Worm (Caenorhabditis elegans): Measurements from ENCODE around the gene snf-10.

snf-10 gene

ce11 chrV:10471007-10471406 is 30.4 kb upstream of the snf-10 start:
- TF ChIP-seq C34F6.9 (tag; optimal IDR thresholded peaks at IDR 0.05) (no peak), nhr-129 (tag; optimal IDR thresholded peaks at IDR 0.05) (peak; percentile 27)

- TF ChIP-seq crh-2 (tag; optimal IDR thresholded peaks at IDR 0.05) (no peak), egl-27 (tag; optimal IDR thresholded peaks at IDR 0.05) (no peak), ama-1 (optimal IDR thresholded peaks at IDR 0.05) (no peak), F13H6.1 (tag; optimal IDR thresholded peaks at IDR 0.05) (no peak), blmp-1 (tag; optimal IDR thresholded peaks at IDR 0.05; ENCODE audit: insufficient read depth) (no peak), sem-4 (tag; optimal IDR thresholded peaks at IDR 0.05) (no peak), nhr-11 (tag; optimal IDR thresholded peaks at IDR 0.05) (no peak), elt-3 (tag; optimal IDR thresholded peaks at IDR 0.05) (no peak), elt-1 (tag; optimal IDR thresholded peaks at IDR 0.05) (no peak), ztf-1 (GFP tag; conservative IDR thresholded peaks at IDR 0.05) (no peak), ceh-16 (tag; optimal IDR thresholded peaks at IDR 0.05) (no peak), nhr-237 (tag; optimal IDR thresholded peaks at IDR 0.05) (no peak), mdl-1 (tag; optimal IDR thresholded peaks at IDR 0.05) (no peak)
Observed at ce11 chrV:10469845-10470244, 29.2 kb upstream of the snf-10 start.

ce11 chrV:10468709-10469108 is 28.1 kb upstream of the snf-10 start:
- TF ChIP-seq C34F6.9 (tag; optimal IDR thresholded peaks at IDR 0.05): no peak
- TF ChIP-seq lin-11 (tag; optimal IDR thresholded peaks at IDR 0.05): no peak
- TF ChIP-seq mbf-1 (tag; optimal IDR thresholded peaks at IDR 0.05): no peak

- TF ChIP-seq ama-1 (optimal IDR thresholded peaks at IDR 0.05) (peak; percentile 88), fos-1 (tag; optimal IDR thresholded peaks at IDR 0.05) (peak; percentile 55), mdl-1 (tag; optimal IDR thresholded peaks at IDR 0.05) (no peak), F13H6.1 (tag; optimal IDR thresholded peaks at IDR 0.05) (peak; percentile 41), mab-5 (tag; optimal IDR thresholded peaks at IDR 0.05) (no peak), sma-9 (GFP tag; optimal IDR thresholded peaks at IDR 0.05) (peak; percentile 68), sma-9 (tag; optimal IDR thresholded peaks at IDR 0.05) (no peak), nhr-25 (tag; optimal IDR thresholded peaks at IDR 0.05) (no peak), sma-3 (GFP tag; optimal IDR thresholded peaks at IDR 0.05) (peak; percentile 6), alr-1 (tag; optimal IDR thresholded peaks at IDR 0.05) (no peak), Y55F3AM.14 (GFP tag; optimal IDR thresholded peaks at IDR 0.05) (peak; percentile 40), elt-1 (tag; optimal IDR thresholded peaks at IDR 0.05) (no peak), crh-2 (tag; optimal IDR thresholded peaks at IDR 0.05) (peak; percentile 88), C34F6.9 (tag; optimal IDR thresholded peaks at IDR 0.05) (no peak), snpc-4 (tag; optimal IDR thresholded peaks at IDR 0.05) (no peak), lsy-2 (tag; optimal IDR thresholded peaks at IDR 0.05) (peak in 1 of 2 experiments; percentile 11), ZK546.5 (tag; optimal IDR thresholded peaks at IDR 0.05) (no peak), nhr-129 (tag; optimal IDR thresholded peaks at IDR 0.05) (peak; percentile 72)
Observed at ce11 chrV:10468190-10468589, 27.6 kb upstream of the snf-10 start, which contains the start of gene egl-9. Gene egl-9, plus strand, starts transcription at chrV:10468517.

ce11 chrV:10467659-10468058 is 27.0 kb upstream of the snf-10 start:
- no peak for TF ChIP-seq unc-55 (GFP tag; optimal IDR thresholded peaks at IDR 0.05)
- no peak for TF ChIP-seq ama-1 (optimal IDR thresholded peaks at IDR 0.05)
- TF ChIP-seq nhr-77 (tag; optimal IDR thresholded peaks at IDR 0.05): no peak
- TF ChIP-seq Y55F3AM.14 (GFP tag; optimal IDR thresholded peaks at IDR 0.05): no peak
- no peak for TF ChIP-seq ztf-11 (tag; optimal IDR thresholded peaks at IDR 0.05)
- TF ChIP-seq ceh-16 (tag; optimal IDR thresholded peaks at IDR 0.05): no peak
- no peak for TF ChIP-seq lin-13 (GFP tag; optimal IDR thresholded peaks at IDR 0.05)
- TF ChIP-seq nhr-129 (tag; optimal IDR thresholded peaks at IDR 0.05): no peak
- no peak for TF ChIP-seq snpc-4 (tag; optimal IDR thresholded peaks at IDR 0.05)
- TF ChIP-seq skn-1 (tag; optimal IDR thresholded peaks at IDR 0.05): no peak
- no peak for TF ChIP-seq nhr-10 (tag; optimal IDR thresholded peaks at IDR 0.05)
- TF ChIP-seq elt-3 (tag; optimal IDR thresholded peaks at IDR 0.05): no peak
- TF ChIP-seq mab-5 (tag; optimal IDR thresholded peaks at IDR 0.05): no peak
- TF ChIP-seq sem-4 (tag; optimal IDR thresholded peaks at IDR 0.05): no peak
- no peak for TF ChIP-seq mbf-1 (tag; optimal IDR thresholded peaks at IDR 0.05)
- no peak for TF ChIP-seq sma-3 (GFP tag; optimal IDR thresholded peaks at IDR 0.05)
- TF ChIP-seq crh-2 (tag; optimal IDR thresholded peaks at IDR 0.05): no peak
- TF ChIP-seq elt-1 (tag; optimal IDR thresholded peaks at IDR 0.05): no peak
- no peak for TF ChIP-seq gmeb-1 (tag; optimal IDR thresholded peaks at IDR 0.05)
